Fruit fly (Drosophila melanogaster) whole organism, prepupa: ENCODE results near the gene rec.

Source experiments
- Blimp-1 ChIP-seq: fragments of 200-800 bp; sonication (Bioruptor generic); optimal IDR thresholded peaks from 3 replicates; lab custom pipeline; 2017; ENCODE audit warnings: missing biosample characterization, missing genetic modification characterization, mild to moderate bottlenecking, moderate library complexity, missing genetic modification reagents
- CG10669 ChIP-seq: fragments of 200-800 bp; sonication (Bioruptor generic); optimal IDR thresholded peaks from 3 replicates; lab custom pipeline; 2018; ENCODE audit warnings: missing biosample characterization, mild to moderate bottlenecking, missing genetic modification characterization, moderate library complexity
- CG11762 ChIP-seq: fragments of 200-800 bp; sonication (Bioruptor generic); optimal IDR thresholded peaks from 3 replicates; lab custom pipeline; 2016; ENCODE audit warnings: missing biosample characterization, missing genetic modification characterization; ENCODE audit not compliant: insufficient read depth
- CG11902 ChIP-seq: fragments of 200-800 bp; sonication (Bioruptor generic); optimal IDR thresholded peaks from 3 replicates; lab custom pipeline; 2016; ENCODE audit warnings: missing biosample characterization, missing genetic modification characterization
- CG15336 ChIP-seq: fragments of 200-800 bp; sonication (Bioruptor generic); IDR thresholded peaks from 2 replicates; pipeline ENCODE4 v1.3.6; 2022; ENCODE audit warnings: missing biosample characterization, missing genetic modification characterization
- CG1621 ChIP-seq: fragments of 200-800 bp; sonication (Bioruptor generic); optimal IDR thresholded peaks from 3 replicates; lab custom pipeline; 2018; ENCODE audit warnings: missing biosample characterization, mild to moderate bottlenecking, missing genetic modification characterization
- CG16779 ChIP-seq: fragments of 200-800 bp; sonication (Bioruptor generic); optimal IDR thresholded peaks from 3 replicates; lab custom pipeline; 2017; ENCODE audit warnings: missing biosample characterization, mild to moderate bottlenecking, missing genetic modification characterization
- CG32006 ChIP-seq: fragments of 200-800 bp; sonication (Bioruptor generic); optimal IDR thresholded peaks from 3 replicates; lab custom pipeline; 2017; ENCODE audit warnings: missing biosample characterization, mild to moderate bottlenecking, missing genetic modification characterization
- CG6163 ChIP-seq: fragments of 200-800 bp; sonication (Bioruptor generic); IDR thresholded peaks from 3 replicates; pipeline ENCODE4 v1.3.6; 2022; ENCODE audit warnings: missing biosample characterization, missing genetic modification characterization
- CG6808 ChIP-seq: fragments of 200-800 bp; sonication (Bioruptor generic); optimal IDR thresholded peaks from 3 replicates; lab custom pipeline; 2017; ENCODE audit warnings: missing biosample characterization, missing genetic modification characterization, mild to moderate bottlenecking, moderate library complexity, missing genetic modification reagents
- CG6854 ChIP-seq: fragments of 200-800 bp; sonication (Bioruptor generic); optimal IDR thresholded peaks from 2 replicates; lab custom pipeline; 2017; ENCODE audit warnings: missing biosample characterization, mild to moderate bottlenecking, missing genetic modification characterization
- CG7368 ChIP-seq: fragments of 200-800 bp; sonication (Bioruptor generic); optimal IDR thresholded peaks from 3 replicates; lab custom pipeline; 2016; ENCODE audit warnings: missing biosample characterization, missing genetic modification characterization
- CG8119 ChIP-seq: fragments of 200-800 bp; sonication (Bioruptor generic); IDR thresholded peaks from 3 replicates; pipeline ENCODE4 v1.3.6; 2022; ENCODE audit warnings: missing biosample characterization, missing genetic modification characterization
- CG8632 ChIP-seq: fragments of 200-800 bp; sonication (Bioruptor generic); optimal IDR thresholded peaks from 3 replicates; lab custom pipeline; 2016; ENCODE audit warnings: missing biosample characterization, missing genetic modification characterization
- Eip75B ChIP-seq: fragments of 200-800 bp; sonication (Bioruptor generic); optimal IDR thresholded peaks from 3 replicates; lab custom pipeline; 2016; ENCODE audit warnings: missing biosample characterization, missing genetic modification characterization
- Eip78C ChIP-seq: fragments of 200-800 bp; sonication (Bioruptor generic); peaks from one replicate; lab custom pipeline; 2016; ENCODE audit warnings: missing biosample characterization, missing genetic modification characterization
- Eip93F ChIP-seq: fragments of 200-800 bp; sonication (Bioruptor generic); optimal IDR thresholded peaks from 2 replicates; lab custom pipeline; 2016; ENCODE audit warnings: missing biosample characterization, mild to moderate bottlenecking, missing genetic modification characterization
- Ets21C ChIP-seq: fragments of 200-800 bp; sonication (Bioruptor generic); optimal IDR thresholded peaks from 3 replicates; lab custom pipeline; 2016; ENCODE audit warnings: missing biosample characterization, missing genetic modification characterization
- Ets96B ChIP-seq: fragments of 200-800 bp; optimal IDR thresholded peaks from 2 replicates; lab custom pipeline; 2019; ENCODE audit warnings: missing biosample characterization, mild to moderate bottlenecking, missing genetic modification characterization, moderate library complexity
- Gug ChIP-seq: fragments of 200-800 bp; sonication (Bioruptor generic); IDR thresholded peaks from 2 replicates; pipeline ENCODE4 v1.3.6; 2022; ENCODE audit warnings: missing biosample characterization, missing genetic modification characterization
- Hr38 ChIP-seq: sonication (Bioruptor generic); optimal IDR thresholded peaks from 2 replicates; lab custom pipeline; 2016; ENCODE audit warnings: missing biosample characterization, missing genetic modification characterization
- Hr39 ChIP-seq: fragments of 200-800 bp; sonication (Bioruptor generic); optimal IDR thresholded peaks from 2 replicates; lab custom pipeline; 2016; ENCODE audit warnings: missing biosample characterization, missing genetic modification characterization
- Lpt ChIP-seq: fragments of 200-800 bp; sonication (Bioruptor generic); optimal IDR thresholded peaks from 3 replicates; lab custom pipeline; 2016; ENCODE audit warnings: missing biosample characterization, missing genetic modification characterization
- OdsH ChIP-seq: fragments of 200-800 bp; sonication (Bioruptor generic); optimal IDR thresholded peaks from 3 replicates; lab custom pipeline; 2016; ENCODE audit warnings: missing biosample characterization, missing genetic modification characterization
- Smox ChIP-seq: fragments of 200-800 bp; sonication (Bioruptor generic); optimal IDR thresholded peaks from 3 replicates; lab custom pipeline; 2016; ENCODE audit warnings: missing biosample characterization, missing genetic modification characterization
- Sox102F ChIP-seq: fragments of 200-800 bp; sonication (Bioruptor generic); optimal IDR thresholded peaks from 2 replicates; lab custom pipeline; 2016; ENCODE audit warnings: missing biosample characterization, mild to moderate bottlenecking, missing genetic modification characterization
- Sox15 ChIP-seq: fragments of 200-800 bp; sonication (Bioruptor generic); optimal IDR thresholded peaks from 3 replicates; lab custom pipeline; 2016; ENCODE audit warnings: missing biosample characterization, missing genetic modification characterization
- achi ChIP-seq: fragments of 200-800 bp; sonication (Bioruptor generic); optimal IDR thresholded peaks from 3 replicates; lab custom pipeline; 2016; ENCODE audit warnings: missing biosample characterization, missing genetic modification characterization
- dac ChIP-seq: fragments of 200-800 bp; sonication (Bioruptor generic); optimal IDR thresholded peaks from 2 replicates; lab custom pipeline; 2017; ENCODE audit warnings: missing biosample characterization, mild to moderate bottlenecking, missing genetic modification characterization
- dsx ChIP-seq: fragments of 200-800 bp; optimal IDR thresholded peaks from 3 replicates; lab custom pipeline; 2019; ENCODE audit warnings: missing biosample characterization, mild to moderate bottlenecking, missing genetic modification characterization, moderate library complexity; ENCODE audit not compliant: poor library complexity, severe bottlenecking
- eg ChIP-seq: fragments of 200-800 bp; sonication (Bioruptor generic); IDR thresholded peaks from 3 replicates; pipeline ENCODE4 v1.3.6; 2022; ENCODE audit warnings: missing biosample characterization, missing genetic modification characterization
- fd59A ChIP-seq: fragments of 200-800 bp; sonication (Bioruptor generic); optimal IDR thresholded peaks from 2 replicates; lab custom pipeline; 2017; ENCODE audit warnings: missing biosample characterization, mild to moderate bottlenecking, missing genetic modification characterization, missing genetic modification reagents
- fd85E ChIP-seq: fragments of 200-800 bp; sonication (Bioruptor generic); optimal IDR thresholded peaks from 3 replicates; lab custom pipeline; 2016; ENCODE audit warnings: missing biosample characterization, missing genetic modification characterization
- fkh ChIP-seq: fragments of 200-800 bp; sonication (Bioruptor generic); optimal IDR thresholded peaks from 3 replicates; lab custom pipeline; 2017; ENCODE audit warnings: missing biosample characterization, mild to moderate bottlenecking, missing genetic modification characterization, moderate library complexity
- lz ChIP-seq: fragments of 200-800 bp; sonication (Bioruptor generic); optimal IDR thresholded peaks from 3 replicates; lab custom pipeline; 2016; ENCODE audit warnings: missing biosample characterization, missing genetic modification characterization
- net ChIP-seq: fragments of 200-800 bp; sonication (Bioruptor generic); optimal IDR thresholded peaks from 3 replicates; lab custom pipeline; 2016; ENCODE audit warnings: missing biosample characterization, missing genetic modification characterization
- pdm3 ChIP-seq: fragments of 200-800 bp; sonication (Bioruptor generic); optimal IDR thresholded peaks from 3 replicates; lab custom pipeline; 2016; ENCODE audit warnings: missing biosample characterization, missing genetic modification characterization
- spab ChIP-seq: fragments of 200-800 bp; sonication (Bioruptor generic); optimal IDR thresholded peaks from 2 replicates; lab custom pipeline; 2017; ENCODE audit warnings: missing biosample characterization, mild to moderate bottlenecking, missing genetic modification characterization, missing genetic modification reagents
- ss ChIP-seq, 2 experiments: fragments of 200-800 bp; sonication (Bioruptor generic); optimal IDR thresholded peaks; 2 replicates in 1 of 2; 3 replicates in 1 of 2; lab custom pipeline; 2017 to 2018; ENCODE audit warnings: mild to moderate bottlenecking in 2 of 2, missing biosample characterization in 2 of 2, missing genetic modification characterization in 2 of 2, moderate library complexity in 1 of 2
- svp ChIP-seq: fragments of 200-800 bp; sonication (Bioruptor generic); peaks from one replicate; lab custom pipeline; 2016; ENCODE audit warnings: missing biosample characterization, missing genetic modification characterization
- topi ChIP-seq: fragments of 200-800 bp; sonication (Bioruptor generic); optimal IDR thresholded peaks from 3 replicates; lab custom pipeline; 2016; ENCODE audit warnings: missing biosample characterization, missing genetic modification characterization
- vri ChIP-seq: fragments of 200-800 bp; sonication (Bioruptor generic); optimal IDR thresholded peaks from 3 replicates; lab custom pipeline; 2016; ENCODE audit warnings: missing biosample characterization, mild to moderate bottlenecking, missing genetic modification characterization

Gene rec

dm6 chr3R:15803502-15804461 is 28.6 kb downstream of the rec start, which contains the start of gene alpha-Man-IIb (continued):
- TF ChIP-seq CG32006 (no peak), Ets96B (tag; lab: Kevin White, UChicago) (no peak), topi (GFP tag; lab: Kevin White, UChicago) (no peak), Sox102F (no peak), Eip75B (GFP tag; lab: Kevin White, UChicago) (peak; percentile 13), CG8119 (GFP tag; lab: Robert Waterston, UW) (no peak), CG11762 (GFP tag; lab: Kevin White, UChicago) (no peak), CG6163 (peak; percentile 30; the same call in 1 of the 3 replicates), CG1621 (peak; percentile 26), CG11902 (GFP tag; lab: Kevin White, UChicago) (no peak), CG6854 (peak; percentile 52), lz (GFP tag; lab: Kevin White, UChicago) (peak; percentile 5), Ets21C (no peak), CG8632 (GFP tag; lab: Kevin White, UChicago) (no peak), fd85E (GFP tag; lab: Kevin White, UChicago) (no peak), Smox (GFP tag; lab: Kevin White, UChicago) (no peak), fd59A (GFP tag; lab: Kevin White, UChicago) (no peak)

DNA sequence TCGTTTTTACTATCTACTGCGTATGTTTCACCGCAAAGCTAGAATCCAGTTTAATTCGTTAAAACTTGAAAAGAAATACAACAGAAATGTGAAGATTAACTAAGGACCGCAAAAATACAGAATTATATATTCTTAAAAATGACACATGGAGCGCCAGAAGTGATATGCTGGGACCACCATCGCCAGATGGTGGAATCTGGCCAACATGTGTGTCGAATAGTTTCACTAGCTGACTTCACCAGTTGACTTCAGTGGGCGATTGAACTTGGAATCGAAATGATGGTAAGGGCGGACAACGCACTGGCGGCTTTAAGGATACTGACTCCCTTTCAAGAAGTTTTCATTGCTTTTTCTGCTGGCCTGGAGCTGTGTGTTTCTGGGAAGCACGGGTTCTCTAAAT is 30.4 kb downstream of the rec start, which contains the start of gene CG9593:
CG9593 (plus strand) TSS at position 270 of the 400 bp plus-strand sequence.
- TF ChIP-seq Eip78C (peak; percentile 10), achi (GFP tag; lab: Kevin White, UChicago) (no peak)

- TF ChIP-seq Hr38 (GFP tag; lab: Kevin White, UChicago): no peak
- peak; percentile 35 for TF ChIP-seq achi (GFP tag; lab: Kevin White, UChicago)
- no peak for TF ChIP-seq CG7368 (GFP tag; lab: Kevin White, UChicago)
- TF ChIP-seq fd85E (GFP tag; lab: Kevin White, UChicago): no peak
- TF ChIP-seq CG11762 (GFP tag; lab: Kevin White, UChicago): no peak
- TF ChIP-seq CG6163: peak; percentile 51; the same call in 1 of the 3 replicates
- TF ChIP-seq topi (GFP tag; lab: Kevin White, UChicago): peak; percentile 18
- TF ChIP-seq fkh (GFP tag; lab: Kevin White, UChicago): peak; percentile 95
- TF ChIP-seq ss (GFP tag; optimal IDR thresholded peaks at IDR 0.05; lab: Kevin White, UChicago): peak in 1 of 2 experiments; percentile 68
- TF ChIP-seq Hr39 (GFP tag; lab: Kevin White, UChicago): no peak
- TF ChIP-seq CG15336 (GFP tag; lab: Robert Waterston, UW): peak; percentile 35; the same call in 1 of the 2 replicates
- no peak for TF ChIP-seq Gug (GFP tag; lab: Robert Waterston, UW)
- no peak for TF ChIP-seq Eip93F (GFP tag; lab: Kevin White, UChicago)
- peak; percentile 61 for TF ChIP-seq vri
- no peak for TF ChIP-seq Blimp-1 (GFP tag; lab: Kevin White, UChicago)
- no peak for TF ChIP-seq Smox (GFP tag; lab: Kevin White, UChicago)
- TF ChIP-seq pdm3 (GFP tag; lab: Kevin White, UChicago): no peak
- TF ChIP-seq fd59A (GFP tag; lab: Kevin White, UChicago): no peak
- TF ChIP-seq Eip78C: peak; percentile 73
- TF ChIP-seq Eip75B (GFP tag; lab: Kevin White, UChicago): no peak
- TF ChIP-seq eg (GFP tag; lab: Robert Waterston, UW): no peak; the same call in 2 of the 3 replicates
- peak; percentile 47 for TF ChIP-seq CG6854
- TF ChIP-seq OdsH (GFP tag; lab: Kevin White, UChicago): no peak
- peak; percentile 28 for TF ChIP-seq net (GFP tag; lab: Kevin White, UChicago)
- TF ChIP-seq lz (GFP tag; lab: Kevin White, UChicago): no peak
- peak; percentile 64 for TF ChIP-seq Lpt (GFP tag; lab: Kevin White, UChicago)
- TF ChIP-seq CG6808 (GFP tag; lab: Kevin White, UChicago): peak; percentile 33
- no peak for TF ChIP-seq Sox15 (GFP tag; lab: Kevin White, UChicago)
- TF ChIP-seq svp: no peak
- peak; percentile 38 for TF ChIP-seq Ets96B (tag; lab: Kevin White, UChicago)
- TF ChIP-seq spab: no peak
- TF ChIP-seq CG11902 (GFP tag; lab: Kevin White, UChicago): no peak
- TF ChIP-seq Ets21C: no peak
- TF ChIP-seq CG10669 (GFP tag; lab: Kevin White, UChicago): peak; percentile 39
- TF ChIP-seq dac (GFP tag; lab: Kevin White, UChicago): no peak
- TF ChIP-seq Sox102F: no peak
- no peak for TF ChIP-seq CG8632 (GFP tag; lab: Kevin White, UChicago)
- no peak for TF ChIP-seq CG16779 (tag; lab: Kevin White, UChicago)
- no peak for TF ChIP-seq dsx (GFP tag; lab: Kevin White, UChicago)
Measured at dm6 chr3R:15794258-15794727, 38.1 kb downstream of the rec start.
